Fruit fly (Drosophila melanogaster): ENCODE data around the gene CG31321.

DNA sequence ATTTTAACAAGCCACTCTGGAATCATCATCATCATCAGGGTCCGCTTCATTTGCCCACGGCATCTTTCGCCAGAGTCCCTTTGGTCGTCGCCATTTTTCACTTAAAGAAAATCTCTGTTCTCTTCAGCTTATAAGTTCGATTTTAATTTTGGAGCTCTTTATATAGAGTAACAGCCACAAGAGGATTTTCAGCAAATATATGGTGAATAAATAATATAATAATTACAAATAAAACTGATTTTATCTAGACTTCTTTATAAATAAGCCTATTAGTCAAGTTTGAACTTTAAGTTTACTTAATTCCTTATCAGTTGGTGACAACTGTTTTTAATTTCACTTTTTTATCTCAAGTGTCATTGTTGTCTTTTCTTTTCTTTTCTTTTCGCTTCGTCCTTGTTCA, 38.3 kb downstream of the CG31321 start:
- TF ChIP-seq CG8478 (optimal IDR thresholded peaks at IDR 0.05), result no peak
- TF ChIP-seq CTCF (optimal IDR thresholded peaks at IDR 0.05), result no peak

Data from S2 (cell line).